Fruit fly (Drosophila melanogaster) Kc167 (cell line): ENCODE measurements around the gene CG13733.

Source experiments
- Myc ChIP-seq: fragments of >200 bp; optimal IDR thresholded peaks from 2 replicates; lab custom pipeline; 2017; ENCODE audit warnings: missing external identifiers
- Sin3A ChIP-seq: fragments of >200 bp; optimal IDR thresholded peaks from 2 replicates; lab custom pipeline; 2018; ENCODE audit warnings: missing external identifiers
- h ChIP-seq: fragments of >200 bp; optimal IDR thresholded peaks from 3 replicates; lab custom pipeline; 2018; ENCODE audit warnings: missing external identifiers
- insv ChIP-seq: fragments of >200 bp; optimal IDR thresholded peaks from 3 replicates; lab custom pipeline; 2018; ENCODE audit warnings: missing external identifiers
- psq ChIP-seq: fragments of >200 bp; optimal IDR thresholded peaks from 2 replicates; lab custom pipeline; 2017; ENCODE audit warnings: missing external identifiers
- ttk ChIP-seq: sonication (Bioruptor generic); optimal IDR thresholded peaks from 2 replicates; lab custom pipeline; 2017; ENCODE audit warnings: missing external identifiers

The CG13733 gene

dm6 chr3L:17447881-17448280 lies 30.8 kb downstream of the CG13733 start:
- TF ChIP-seq Sin3A (lab: Kevin White, UChicago): no peak
- TF ChIP-seq insv (lab: Kevin White, UChicago): no peak
- no peak for TF ChIP-seq ttk (lab: Kevin White, UChicago)
- TF ChIP-seq Myc (lab: Kevin White, UChicago): no peak
- no peak for TF ChIP-seq psq
- TF ChIP-seq h: no peak

- TF ChIP-seq Myc (lab: Kevin White, UChicago) (no peak), psq (no peak), insv (lab: Kevin White, UChicago) (no peak), ttk (lab: Kevin White, UChicago) (no peak), h (no peak), Sin3A (lab: Kevin White, UChicago) (no peak)
These were observed 32.9 kb downstream of the CG13733 start for dm6 chr3L:17445629-17446431.

dm6 chr3L:17444569-17444968 lies 34.2 kb downstream of the CG13733 start:
- TF ChIP-seq h (no peak), psq (no peak), ttk (lab: Kevin White, UChicago) (no peak), Myc (lab: Kevin White, UChicago) (no peak), Sin3A (lab: Kevin White, UChicago) (no peak), insv (lab: Kevin White, UChicago) (no peak)

- TF ChIP-seq h (no peak), ttk (lab: Kevin White, UChicago) (no peak), Myc (lab: Kevin White, UChicago) (no peak), psq (no peak), insv (lab: Kevin White, UChicago) (no peak), Sin3A (lab: Kevin White, UChicago) (no peak)
These were observed 37.1 kb downstream of the CG13733 start for dm6 chr3L:17441602-17442001.

- TF ChIP-seq h (no peak), Sin3A (lab: Kevin White, UChicago) (no peak), Myc (lab: Kevin White, UChicago) (no peak), insv (lab: Kevin White, UChicago) (no peak), psq (no peak)
These were observed 39.7 kb downstream of the CG13733 start, which contains the start of gene CG18265 for dm6 chr3L:17438872-17439495. Gene CG18265, plus strand, starts transcription at chr3L:17439401.

- no peak for TF ChIP-seq psq
- no peak for TF ChIP-seq ttk (lab: Kevin White, UChicago)
- TF ChIP-seq h: no peak
- TF ChIP-seq Myc (lab: Kevin White, UChicago): no peak
- TF ChIP-seq insv (lab: Kevin White, UChicago): no peak
- no peak for TF ChIP-seq Sin3A (lab: Kevin White, UChicago)
These were observed 42.4 kb downstream of the CG13733 start, which contains the start of gene CG12229 for dm6 chr3L:17436331-17436730. Gene CG12229, minus strand, starts transcription at chr3L:17436431.

- no peak for TF ChIP-seq ttk (lab: Kevin White, UChicago)
- no peak for TF ChIP-seq Sin3A (lab: Kevin White, UChicago)
- no peak for TF ChIP-seq h
- TF ChIP-seq psq: no peak
- no peak for TF ChIP-seq Myc (lab: Kevin White, UChicago)
- TF ChIP-seq insv (lab: Kevin White, UChicago): no peak
These were observed 45.2 kb downstream of the CG13733 start, which contains the start of the genes Coq4 and CG32176 for dm6 chr3L:17433555-17433954. Gene Coq4, minus strand, starts transcription at chr3L:17433621. Gene CG32176, plus strand, starts transcription at chr3L:17433868.

dm6 chr3L:17432947-17433346 lies 45.8 kb downstream of the CG13733 start, which contains the start of gene frc:
Gene frc, minus strand, starts transcription at chr3L:17433190.
- TF ChIP-seq ttk (lab: Kevin White, UChicago) (no peak), insv (lab: Kevin White, UChicago) (no peak), Myc (lab: Kevin White, UChicago) (no peak), Sin3A (lab: Kevin White, UChicago) (no peak), h (no peak), psq (no peak)

- TF ChIP-seq insv (lab: Kevin White, UChicago): no peak
- TF ChIP-seq Myc (lab: Kevin White, UChicago): no peak
- TF ChIP-seq h: no peak
- no peak for TF ChIP-seq Sin3A (lab: Kevin White, UChicago)
- TF ChIP-seq ttk (lab: Kevin White, UChicago): no peak
- no peak for TF ChIP-seq psq
These were observed 47.7 kb downstream of the CG13733 start for dm6 chr3L:17430957-17431585.

- TF ChIP-seq psq (no peak), Sin3A (lab: Kevin White, UChicago) (no peak), h (no peak), Myc (lab: Kevin White, UChicago) (no peak), insv (lab: Kevin White, UChicago) (no peak), ttk (lab: Kevin White, UChicago) (no peak)
These were observed 48.3 kb downstream of the CG13733 start for dm6 chr3L:17430390-17430789.

dm6 chr3L:17428779-17429178 lies 49.9 kb downstream of the CG13733 start, which contains the start of gene Gorab:
Gene Gorab, minus strand, starts transcription at chr3L:17428836.
- TF ChIP-seq Myc (lab: Kevin White, UChicago) (no peak), Sin3A (lab: Kevin White, UChicago) (no peak), insv (lab: Kevin White, UChicago) (no peak), ttk (lab: Kevin White, UChicago) (no peak), psq (no peak), h (no peak)
